Worm (Caenorhabditis elegans): ENCODE results near the gene aqp-10.

ce11 chrII:9741400-9741799, 28.2 kb downstream of the aqp-10 start:
- no peak for TF ChIP-seq fkh-10 (GFP tag; optimal IDR thresholded peaks at IDR 0.05)
- no peak for TF ChIP-seq jun-1 (tag; optimal IDR thresholded peaks at IDR 0.05)
- TF ChIP-seq nhr-25 (tag; optimal IDR thresholded peaks at IDR 0.05), result no peak

Measured in whole organism, L3 larva.